ENCODE assay signal across 1 fruit fly cellular context in genomic region chr2L:13191894-13192293, dm6.
A peak's percentile ranks its signal among the peaks of the same experiment; 100 is the strongest.
TF ChIP-seq lines count a peak whose summit lies in the region.

TSS of gene CG16974 (minus strand) at chr2L:13191979.
TSS of gene Edem2 (plus strand) at chr2L:13192201.

TF ChIP-seq in whole organism, embryonic, 481 proteins besides CTCF, POLR2A, EP300 and RAD21 (continued from another document and continues in another):
- TF ChIP-seq ems (GFP tag; optimal IDR thresholded peaks at IDR 0.05; lab: Kevin White, UChicago) (peak; percentile 54), hth (optimal IDR thresholded peaks at IDR 0.05; lab: Kevin White, UChicago) (no peak), ato (GFP tag; IDR thresholded peaks at IDR 0.05; lab: Robert Waterston, UW; ENCODE audit: partially characterized antibody) (no peak), eyg (GFP tag; optimal IDR thresholded peaks at IDR 0.05; lab: Kevin White, UChicago) (no peak), wek (GFP tag; optimal IDR thresholded peaks at IDR 0.05; lab: Kevin White, UChicago) (no peak), CrebB (tag; optimal IDR thresholded peaks at IDR 0.05; lab: Kevin White, UChicago) (peak; percentile 12), NFAT (GFP tag; IDR thresholded peaks at IDR 0.05; lab: Robert Waterston, UW) (peak; percentile 52; the same call in 1 of the 2 replicates), CG32767 (GFP tag; IDR thresholded peaks at IDR 0.05; lab: Robert Waterston, UW) (peak; percentile 71), schlank (tag; optimal IDR thresholded peaks at IDR 0.05; lab: Kevin White, UChicago) (no peak), Lhr (GFP tag; optimal IDR thresholded peaks at IDR 0.05; lab: Kevin White, UChicago) (peak; percentile 89), pnt (GFP tag; optimal IDR thresholded peaks at IDR 0.05; lab: Kevin White, UChicago) (peak; percentile 27), CG6689 (GFP tag; IDR thresholded peaks at IDR 0.05; lab: Robert Waterston, UW) (peak; percentile 79), CG12104 (GFP tag; optimal IDR thresholded peaks at IDR 0.05; lab: Kevin White, UChicago) (peak; percentile 60), Dip2 (GFP tag; IDR thresholded peaks at IDR 0.05; lab: Robert Waterston, UW) (no peak), Kr (GFP tag; optimal IDR thresholded peaks at IDR 0.05; lab: Kevin White, UChicago) (no peak), Dbx (GFP tag; IDR thresholded peaks at IDR 0.05; lab: Robert Waterston, UW) (peak; percentile 59; the same call in 2 of the 3 replicates), CG12299 (tag; optimal IDR thresholded peaks at IDR 0.05; lab: Kevin White, UChicago) (peak; percentile 69), CG2202 (tag; optimal IDR thresholded peaks at IDR 0.05; lab: Kevin White, UChicago) (peak; percentile 42), CG1602 (GFP tag; optimal IDR thresholded peaks at IDR 0.05; lab: Kevin White, UChicago) (peak; percentile 76), Sry-β (GFP tag; optimal IDR thresholded peaks at IDR 0.05; lab: Kevin White, UChicago) (peak; percentile 6), MESR4 (GFP tag; optimal IDR thresholded peaks at IDR 0.05; lab: Kevin White, UChicago) (peak; percentile 71), ase (GFP tag; IDR thresholded peaks at IDR 0.05; lab: Robert Waterston, UW) (peak; percentile 48; the same call in 2 of the 3 replicates), zen (tag; optimal IDR thresholded peaks at IDR 0.05; lab: Kevin White, UChicago) (peak; percentile 85), CG11456 (GFP tag; IDR thresholded peaks at IDR 0.05; lab: Robert Waterston, UW) (peak; percentile 84), CG7839 (tag; optimal IDR thresholded peaks at IDR 0.05; lab: Kevin White, UChicago) (no peak), CG6765 (GFP tag; optimal IDR thresholded peaks at IDR 0.05; lab: Kevin White, UChicago) (no peak), CG11398 (GFP tag; optimal IDR thresholded peaks at IDR 0.05; lab: Kevin White, UChicago) (no peak), CG7556 (GFP tag; optimal IDR thresholded peaks at IDR 0.05; lab: Kevin White, UChicago) (no peak), Jarid2 (GFP tag; optimal IDR thresholded peaks at IDR 0.05; lab: Kevin White, UChicago) (no peak), mam (GFP tag; optimal IDR thresholded peaks at IDR 0.05; lab: Kevin White, UChicago) (peak; percentile 34), ranshi (GFP tag; IDR thresholded peaks at IDR 0.05; lab: Robert Waterston, UW) (peak; percentile 73; the same call in 1 of the 2 replicates), psq (GFP tag; optimal IDR thresholded peaks at IDR 0.05; lab: Kevin White, UChicago) (peak; percentile 46), Hey (tag; optimal IDR thresholded peaks at IDR 0.05; lab: Kevin White, UChicago) (no peak), Fer3 (tag; optimal IDR thresholded peaks at IDR 0.05; lab: Kevin White, UChicago) (no peak), C15 (GFP tag; IDR thresholded peaks at IDR 0.05; lab: Robert Waterston, UW) (no peak), en (GFP tag; optimal IDR thresholded peaks at IDR 0.05; lab: Kevin White, UChicago) (no peak), HmgD (GFP tag; optimal IDR thresholded peaks at IDR 0.05; lab: Kevin White, UChicago) (no peak), Six4 (GFP tag; optimal IDR thresholded peaks at IDR 0.05; lab: Kevin White, UChicago) (peak; percentile 64), CG9727 (GFP tag; optimal IDR thresholded peaks at IDR 0.05; lab: Kevin White, UChicago) (peak; percentile 86), CG34422 (GFP tag; IDR thresholded peaks at IDR 0.05; lab: Robert Waterston, UW) (peak; percentile 84), phol (tag; optimal IDR thresholded peaks at IDR 0.05; lab: Kevin White, UChicago) (peak; percentile 89), CG9797 (GFP tag; optimal IDR thresholded peaks at IDR 0.05; lab: Kevin White, UChicago) (peak; percentile 96), dmrt11E (tag; optimal IDR thresholded peaks at IDR 0.05; lab: Kevin White, UChicago) (peak; percentile 70), sens-2 (GFP tag; IDR thresholded peaks at IDR 0.05; lab: Robert Waterston, UW) (no peak), Nf-YB (GFP tag; optimal IDR thresholded peaks at IDR 0.05; lab: Kevin White, UChicago) (peak; percentile 40), pfk (GFP tag; optimal IDR thresholded peaks at IDR 0.05; lab: Kevin White, UChicago) (no peak), Abd-B (GFP tag; optimal IDR thresholded peaks at IDR 0.05; lab: Kevin White, UChicago) (no peak), Ptx1 (GFP tag; IDR thresholded peaks at IDR 0.05; lab: Robert Waterston, UW) (peak; percentile 88), CG7987 (GFP tag; optimal IDR thresholded peaks at IDR 0.05; lab: Kevin White, UChicago) (peak; percentile 69), Dll (GFP tag; IDR thresholded peaks at IDR 0.05; lab: Robert Waterston, UW; ENCODE audit: partially characterized antibody) (no peak), yki (optimal IDR thresholded peaks at IDR 0.05; lab: Kevin White, UChicago) (no peak), TFAM (GFP tag; optimal IDR thresholded peaks at IDR 0.05; lab: Kevin White, UChicago) (no peak), Hr39 (optimal IDR thresholded peaks at IDR 0.05; lab: Kevin White, UChicago) (no peak), B-H1 (GFP tag; IDR thresholded peaks at IDR 0.05; lab: Robert Waterston, UW) (peak; percentile 59), run (tag; optimal IDR thresholded peaks at IDR 0.05; lab: Kevin White, UChicago) (no peak), Blimp-1 (GFP tag; optimal IDR thresholded peaks at IDR 0.05; lab: Kevin White, UChicago) (no peak), sug (tag; optimal IDR thresholded peaks at IDR 0.05; lab: Kevin White, UChicago) (no peak), CG8944 (GFP tag; optimal IDR thresholded peaks at IDR 0.05; lab: Kevin White, UChicago) (no peak), corto (GFP tag; optimal IDR thresholded peaks at IDR 0.05; lab: Kevin White, UChicago) (peak; percentile 70), exex (tag; optimal IDR thresholded peaks at IDR 0.05; lab: Kevin White, UChicago) (no peak), chif (GFP tag; optimal IDR thresholded peaks at IDR 0.05; lab: Kevin White, UChicago) (peak in 1 of 2 experiments; percentile 40), B-H2 (GFP tag; optimal IDR thresholded peaks at IDR 0.05; lab: Kevin White, UChicago) (no peak), CG3838 (GFP tag; optimal IDR thresholded peaks at IDR 0.05; lab: Kevin White, UChicago) (peak; percentile 52), CG18011 (GFP tag; optimal IDR thresholded peaks at IDR 0.05; lab: Kevin White, UChicago) (peak; percentile 61), caup (GFP tag; optimal IDR thresholded peaks at IDR 0.05; lab: Kevin White, UChicago; ENCODE audit: severe bottlenecking) (peak; percentile 64), D19A (tag; optimal IDR thresholded peaks at IDR 0.05; lab: Kevin White, UChicago) (no peak), CG4617 (GFP tag; optimal IDR thresholded peaks at IDR 0.05; lab: Kevin White, UChicago; ENCODE audit: borderline replicate concordance) (peak; percentile 90), cwo (GFP tag; optimal IDR thresholded peaks at IDR 0.05; lab: Kevin White, UChicago) (no peak), CG34224 (GFP tag; IDR thresholded peaks at IDR 0.05; lab: Robert Waterston, UW; ENCODE audit: partially characterized antibody) (no peak), CG1603 (tag; optimal IDR thresholded peaks at IDR 0.05; lab: Kevin White, UChicago) (no peak), pan (optimal IDR thresholded peaks at IDR 0.05; lab: Kevin White, UChicago) (no peak), pan (GFP tag; optimal IDR thresholded peaks at IDR 0.05 in 1 of 2, IDR thresholded peaks at IDR 0.05 in 1 of 2) (peak in 1 of 2 experiments; percentile 82), Eip74EF (GFP tag; optimal IDR thresholded peaks at IDR 0.05; lab: Kevin White, UChicago) (no peak), pum (GFP tag; optimal IDR thresholded peaks at IDR 0.05; lab: Kevin White, UChicago) (no peak), CG16813 (GFP tag; IDR thresholded peaks at IDR 0.05; lab: Robert Waterston, UW; ENCODE audit: partially characterized antibody) (no peak), zfh2 (GFP tag; optimal IDR thresholded peaks at IDR 0.05; lab: Kevin White, UChicago) (peak; percentile 58), CG6791 (GFP tag; IDR thresholded peaks at IDR 0.05; lab: Robert Waterston, UW; ENCODE audit: partially characterized antibody) (no peak), ftz-f1 (GFP tag; optimal IDR thresholded peaks at IDR 0.05; lab: Kevin White, UChicago) (peak; percentile 39), ERR (GFP tag; optimal IDR thresholded peaks at IDR 0.05; lab: Kevin White, UChicago) (no peak), CG10366 (GFP tag; IDR thresholded peaks at IDR 0.05; lab: Robert Waterston, UW) (0 out of 2 replicates have a peak, but pooled peaks have one; percentile 49), sc (optimal IDR thresholded peaks at IDR 0.05; lab: Kevin White, UChicago) (no peak), sc (GFP tag; optimal IDR thresholded peaks at IDR 0.05; lab: Kevin White, UChicago) (no peak), Xrp1 (GFP tag; IDR thresholded peaks at IDR 0.05; lab: Robert Waterston, UW) (peak; percentile 85), CG13296 (GFP tag; optimal IDR thresholded peaks at IDR 0.05; lab: Kevin White, UChicago) (no peak), dan (GFP tag; IDR thresholded peaks at IDR 0.05; lab: Robert Waterston, UW) (no peak), nom (GFP tag; optimal IDR thresholded peaks at IDR 0.05; lab: Kevin White, UChicago) (no peak), gfzf (GFP tag; optimal IDR thresholded peaks at IDR 0.05; lab: Kevin White, UChicago) (peak; percentile 73), tap (tag; optimal IDR thresholded peaks at IDR 0.05; lab: Kevin White, UChicago) (no peak), bowl (GFP tag; IDR thresholded peaks at IDR 0.05; lab: Robert Waterston, UW) (no peak), croc (GFP tag; conservative IDR thresholded peaks at IDR 0.05; lab: Robert Waterston, UW) (no peak; the same call in 1 of the 3 replicates), sd (tag; optimal IDR thresholded peaks at IDR 0.05; lab: Kevin White, UChicago) (no peak), zen2 (GFP tag; IDR thresholded peaks at IDR 0.05; lab: Robert Waterston, UW; ENCODE audit: partially characterized antibody) (no peak), CG12071 (GFP tag; optimal IDR thresholded peaks at IDR 0.05; lab: Kevin White, UChicago) (no peak), dati (GFP tag; IDR thresholded peaks at IDR 0.05; lab: Robert Waterston, UW) (no peak), Max (GFP tag; optimal IDR thresholded peaks at IDR 0.05; lab: Kevin White, UChicago) (peak; percentile 60), CkIIα-i1 (GFP tag; IDR thresholded peaks at IDR 0.05; lab: Robert Waterston, UW) (no peak), lbe (GFP tag; optimal IDR thresholded peaks at IDR 0.05; lab: Kevin White, UChicago) (no peak), CG4820 (GFP tag; optimal IDR thresholded peaks at IDR 0.05; lab: Kevin White, UChicago) (peak; percentile 64), CG4404 (GFP tag; IDR thresholded peaks at IDR 0.05; lab: Robert Waterston, UW) (peak; percentile 71), CG32772 (GFP tag; IDR thresholded peaks at IDR 0.05; lab: Robert Waterston, UW) (peak; percentile 85), stc (GFP tag; IDR thresholded peaks at IDR 0.05; lab: Robert Waterston, UW) (peak; percentile 69), Ets97D (GFP tag; optimal IDR thresholded peaks at IDR 0.05; lab: Kevin White, UChicago) (peak; percentile 56), kay (GFP tag; optimal IDR thresholded peaks at IDR 0.05; lab: Kevin White, UChicago) (peak; percentile 49), fd64A (GFP tag; optimal IDR thresholded peaks at IDR 0.05; lab: Kevin White, UChicago) (no peak), klu (GFP tag; IDR thresholded peaks at IDR 0.05; lab: Robert Waterston, UW) (peak; percentile 73), CG5953 (GFP tag; IDR thresholded peaks at IDR 0.05; lab: Robert Waterston, UW) (peak; percentile 42; the same call in 1 of the 2 replicates), CG7357 (GFP tag; IDR thresholded peaks at IDR 0.05; lab: Robert Waterston, UW) (peak; percentile 46; the same call in 1 of the 3 replicates), Ets65A (GFP tag; lab: Kevin White, UChicago) (peak; percentile 91), Hr78 (GFP tag; optimal IDR thresholded peaks at IDR 0.05; lab: Kevin White, UChicago) (no peak), CG12744 (GFP tag; optimal IDR thresholded peaks at IDR 0.05; lab: Kevin White, UChicago) (no peak), ara (GFP tag; IDR thresholded peaks at IDR 0.05; lab: Robert Waterston, UW) (no peak), toy (GFP tag; IDR thresholded peaks at IDR 0.05; lab: Robert Waterston, UW) (no peak), CG13624 (GFP tag; optimal IDR thresholded peaks at IDR 0.05; lab: Kevin White, UChicago) (no peak), gsb (GFP tag; IDR thresholded peaks at IDR 0.05; lab: Robert Waterston, UW) (no peak), Dip3 (GFP tag; optimal IDR thresholded peaks at IDR 0.05; lab: Kevin White, UChicago) (peak; percentile 19), CG11723 (GFP tag; optimal IDR thresholded peaks at IDR 0.05; lab: Kevin White, UChicago) (no peak), CG18262 (tag; optimal IDR thresholded peaks at IDR 0.05; lab: Kevin White, UChicago) (no peak), Spps (tag; optimal IDR thresholded peaks at IDR 0.05; lab: Kevin White, UChicago) (peak; percentile 50), dpn (GFP tag; optimal IDR thresholded peaks at IDR 0.05; lab: Kevin White, UChicago) (peak; percentile 37 to 83), gce (GFP tag; IDR thresholded peaks at IDR 0.05; lab: Robert Waterston, UW) (no peak), pho (GFP tag; optimal IDR thresholded peaks at IDR 0.05; lab: Kevin White, UChicago) (peak; percentile 41), CG10959 (GFP tag; IDR thresholded peaks at IDR 0.05; lab: Robert Waterston, UW) (peak; percentile 26; the same call in 1 of the 2 replicates), CG7963 (GFP tag; IDR thresholded peaks at IDR 0.05; lab: Robert Waterston, UW; ENCODE audit: partially characterized antibody) (no peak), CG8089 (GFP tag; optimal IDR thresholded peaks at IDR 0.05; lab: Kevin White, UChicago) (no peak), CG10147 (GFP tag; optimal IDR thresholded peaks at IDR 0.05; lab: Kevin White, UChicago) (no peak), CG12155 (GFP tag; optimal IDR thresholded peaks at IDR 0.05; lab: Kevin White, UChicago) (peak; percentile 84), HLHmδ (GFP tag; optimal IDR thresholded peaks at IDR 0.05; lab: Kevin White, UChicago) (no peak), CG6175 (GFP tag; IDR thresholded peaks at IDR 0.05; lab: Robert Waterston, UW) (0 out of 3 replicates have a peak, but pooled peaks have one; percentile 31), CG4707 (GFP tag; optimal IDR thresholded peaks at IDR 0.05; lab: Kevin White, UChicago) (no peak), vnd (GFP tag; IDR thresholded peaks at IDR 0.05; lab: Robert Waterston, UW; ENCODE audit: partially characterized antibody) (no peak), cad (GFP tag; optimal IDR thresholded peaks at IDR 0.05; lab: Kevin White, UChicago) (no peak), rib (GFP tag; IDR thresholded peaks at IDR 0.05; lab: Robert Waterston, UW) (peak; percentile 65), dimm (GFP tag; IDR thresholded peaks at IDR 0.05; lab: Robert Waterston, UW) (no peak), tup (GFP tag; optimal IDR thresholded peaks at IDR 0.05; lab: Kevin White, UChicago) (peak; percentile 66)
